Fruit fly (Drosophila melanogaster) whole organism, prepupa: Measurements from ENCODE around the gene pyd.
A peak's percentile ranks its signal among the peaks of the same experiment; 100 is the strongest.

Experiments
- Blimp-1 ChIP-seq: fragments of 200-800 bp; sonication (Bioruptor generic); optimal IDR thresholded peaks from 3 replicates; lab custom pipeline; 2017; ENCODE audit warnings: missing biosample characterization, missing genetic modification characterization, mild to moderate bottlenecking, moderate library complexity, missing genetic modification reagents
- CG10631 ChIP-seq: fragments of 200-800 bp; sonication (Bioruptor generic); optimal IDR thresholded peaks from 2 replicates; lab custom pipeline; 2016; ENCODE audit warnings: missing biosample characterization, missing genetic modification characterization
- CG10669 ChIP-seq: fragments of 200-800 bp; sonication (Bioruptor generic); optimal IDR thresholded peaks from 3 replicates; lab custom pipeline; 2018; ENCODE audit warnings: missing biosample characterization, mild to moderate bottlenecking, missing genetic modification characterization, moderate library complexity
- CG11294 ChIP-seq: fragments of 200-800 bp; sonication (Bioruptor generic); IDR thresholded peaks from 2 replicates; pipeline ENCODE4 v1.3.6; 2022; ENCODE audit warnings: missing biosample characterization, missing genetic modification characterization
- CG11762 ChIP-seq: fragments of 200-800 bp; sonication (Bioruptor generic); optimal IDR thresholded peaks from 3 replicates; lab custom pipeline; 2016; ENCODE audit warnings: missing biosample characterization, missing genetic modification characterization; ENCODE audit not compliant: insufficient read depth
- CG11902 ChIP-seq: fragments of 200-800 bp; sonication (Bioruptor generic); optimal IDR thresholded peaks from 3 replicates; lab custom pipeline; 2016; ENCODE audit warnings: missing biosample characterization, missing genetic modification characterization
- CG1621 ChIP-seq: fragments of 200-800 bp; sonication (Bioruptor generic); optimal IDR thresholded peaks from 3 replicates; lab custom pipeline; 2018; ENCODE audit warnings: missing biosample characterization, mild to moderate bottlenecking, missing genetic modification characterization
- CG3032 ChIP-seq: fragments of 200-800 bp; optimal IDR thresholded peaks from 2 replicates; lab custom pipeline; 2019; ENCODE audit warnings: missing biosample characterization, mild to moderate bottlenecking, missing genetic modification characterization, moderate library complexity
- CG31627 ChIP-seq: fragments of 200-800 bp; sonication (Bioruptor generic); optimal IDR thresholded peaks from 3 replicates; lab custom pipeline; 2016; ENCODE audit warnings: missing biosample characterization, missing genetic modification characterization
- CG32006 ChIP-seq: fragments of 200-800 bp; sonication (Bioruptor generic); optimal IDR thresholded peaks from 3 replicates; lab custom pipeline; 2017; ENCODE audit warnings: missing biosample characterization, mild to moderate bottlenecking, missing genetic modification characterization
- CG34406 ChIP-seq: fragments of 200-800 bp; sonication (Bioruptor generic); optimal IDR thresholded peaks from 3 replicates; lab custom pipeline; 2016; ENCODE audit warnings: missing biosample characterization, missing genetic modification characterization
- CG3919 ChIP-seq: fragments of 200-800 bp; sonication (Bioruptor generic); optimal IDR thresholded peaks from 3 replicates; lab custom pipeline; 2016; ENCODE audit warnings: missing biosample characterization, missing genetic modification characterization
- CG4318 ChIP-seq: fragments of 200-800 bp; sonication (Bioruptor generic); optimal IDR thresholded peaks from 3 replicates; lab custom pipeline; 2017; ENCODE audit warnings: missing biosample characterization, mild to moderate bottlenecking, missing genetic modification characterization
- CG6163 ChIP-seq: fragments of 200-800 bp; sonication (Bioruptor generic); IDR thresholded peaks from 3 replicates; pipeline ENCODE4 v1.3.6; 2022; ENCODE audit warnings: missing biosample characterization, missing genetic modification characterization
- CG6276 ChIP-seq: fragments of 200-800 bp; sonication (Bioruptor generic); optimal IDR thresholded peaks from 2 replicates; lab custom pipeline; 2017; ENCODE audit warnings: missing biosample characterization, mild to moderate bottlenecking, missing genetic modification characterization
- CG6792 ChIP-seq: fragments of 200-800 bp; sonication (Bioruptor generic); optimal IDR thresholded peaks from 3 replicates; lab custom pipeline; 2016; ENCODE audit warnings: missing biosample characterization, missing genetic modification characterization
- CG6808 ChIP-seq: fragments of 200-800 bp; sonication (Bioruptor generic); optimal IDR thresholded peaks from 3 replicates; lab custom pipeline; 2017; ENCODE audit warnings: missing biosample characterization, missing genetic modification characterization, mild to moderate bottlenecking, moderate library complexity, missing genetic modification reagents
- CG6854 ChIP-seq: fragments of 200-800 bp; sonication (Bioruptor generic); optimal IDR thresholded peaks from 2 replicates; lab custom pipeline; 2017; ENCODE audit warnings: missing biosample characterization, mild to moderate bottlenecking, missing genetic modification characterization
- CG7368 ChIP-seq: fragments of 200-800 bp; sonication (Bioruptor generic); optimal IDR thresholded peaks from 3 replicates; lab custom pipeline; 2016; ENCODE audit warnings: missing biosample characterization, missing genetic modification characterization
- CG8119 ChIP-seq: fragments of 200-800 bp; sonication (Bioruptor generic); IDR thresholded peaks from 3 replicates; pipeline ENCODE4 v1.3.6; 2022; ENCODE audit warnings: missing biosample characterization, missing genetic modification characterization
- CG8319 ChIP-seq: fragments of 200-800 bp; sonication (Bioruptor generic); optimal IDR thresholded peaks from 3 replicates; lab custom pipeline; 2016; ENCODE audit warnings: missing biosample characterization, missing genetic modification characterization
- CG9139 ChIP-seq: fragments of 200-800 bp; sonication (Bioruptor generic); optimal IDR thresholded peaks from 3 replicates; lab custom pipeline; 2017; ENCODE audit warnings: missing biosample characterization, mild to moderate bottlenecking, missing genetic modification characterization
- Eip75B ChIP-seq: fragments of 200-800 bp; sonication (Bioruptor generic); optimal IDR thresholded peaks from 3 replicates; lab custom pipeline; 2016; ENCODE audit warnings: missing biosample characterization, missing genetic modification characterization
- Eip93F ChIP-seq: fragments of 200-800 bp; sonication (Bioruptor generic); optimal IDR thresholded peaks from 2 replicates; lab custom pipeline; 2016; ENCODE audit warnings: missing biosample characterization, mild to moderate bottlenecking, missing genetic modification characterization
- Ets21C ChIP-seq: fragments of 200-800 bp; sonication (Bioruptor generic); optimal IDR thresholded peaks from 3 replicates; lab custom pipeline; 2016; ENCODE audit warnings: missing biosample characterization, missing genetic modification characterization
- Ets96B ChIP-seq: fragments of 200-800 bp; optimal IDR thresholded peaks from 2 replicates; lab custom pipeline; 2019; ENCODE audit warnings: missing biosample characterization, mild to moderate bottlenecking, missing genetic modification characterization, moderate library complexity
- Lpt ChIP-seq: fragments of 200-800 bp; sonication (Bioruptor generic); optimal IDR thresholded peaks from 3 replicates; lab custom pipeline; 2016; ENCODE audit warnings: missing biosample characterization, missing genetic modification characterization
- OdsH ChIP-seq: fragments of 200-800 bp; sonication (Bioruptor generic); optimal IDR thresholded peaks from 3 replicates; lab custom pipeline; 2016; ENCODE audit warnings: missing biosample characterization, missing genetic modification characterization
- Sox102F ChIP-seq: fragments of 200-800 bp; sonication (Bioruptor generic); optimal IDR thresholded peaks from 2 replicates; lab custom pipeline; 2016; ENCODE audit warnings: missing biosample characterization, mild to moderate bottlenecking, missing genetic modification characterization
- Sox14 ChIP-seq: fragments of 200-800 bp; sonication (Bioruptor generic); optimal IDR thresholded peaks from 3 replicates; lab custom pipeline; 2016; ENCODE audit warnings: missing biosample characterization, missing genetic modification characterization
- Sox15 ChIP-seq: fragments of 200-800 bp; sonication (Bioruptor generic); optimal IDR thresholded peaks from 3 replicates; lab custom pipeline; 2016; ENCODE audit warnings: missing biosample characterization, missing genetic modification characterization
- achi ChIP-seq: fragments of 200-800 bp; sonication (Bioruptor generic); optimal IDR thresholded peaks from 3 replicates; lab custom pipeline; 2016; ENCODE audit warnings: missing biosample characterization, missing genetic modification characterization
- acj6 ChIP-seq: fragments of 200-800 bp; sonication (Bioruptor generic); optimal IDR thresholded peaks from 3 replicates; lab custom pipeline; 2016; ENCODE audit warnings: missing biosample characterization, missing genetic modification characterization
- cyc ChIP-seq: fragments of 200-800 bp; sonication (Bioruptor generic); optimal IDR thresholded peaks from 3 replicates; lab custom pipeline; 2016; ENCODE audit warnings: missing biosample characterization, missing genetic modification characterization
- dsx ChIP-seq: fragments of 200-800 bp; optimal IDR thresholded peaks from 3 replicates; lab custom pipeline; 2019; ENCODE audit warnings: missing biosample characterization, mild to moderate bottlenecking, missing genetic modification characterization, moderate library complexity; ENCODE audit not compliant: poor library complexity, severe bottlenecking
- eg ChIP-seq: fragments of 200-800 bp; sonication (Bioruptor generic); IDR thresholded peaks from 3 replicates; pipeline ENCODE4 v1.3.6; 2022; ENCODE audit warnings: missing biosample characterization, missing genetic modification characterization
- fd59A ChIP-seq: fragments of 200-800 bp; sonication (Bioruptor generic); optimal IDR thresholded peaks from 2 replicates; lab custom pipeline; 2017; ENCODE audit warnings: missing biosample characterization, mild to moderate bottlenecking, missing genetic modification characterization, missing genetic modification reagents
- fd85E ChIP-seq: fragments of 200-800 bp; sonication (Bioruptor generic); optimal IDR thresholded peaks from 3 replicates; lab custom pipeline; 2016; ENCODE audit warnings: missing biosample characterization, missing genetic modification characterization
- fkh ChIP-seq: fragments of 200-800 bp; sonication (Bioruptor generic); optimal IDR thresholded peaks from 3 replicates; lab custom pipeline; 2017; ENCODE audit warnings: missing biosample characterization, mild to moderate bottlenecking, missing genetic modification characterization, moderate library complexity
- lz ChIP-seq: fragments of 200-800 bp; sonication (Bioruptor generic); optimal IDR thresholded peaks from 3 replicates; lab custom pipeline; 2016; ENCODE audit warnings: missing biosample characterization, missing genetic modification characterization
- net ChIP-seq: fragments of 200-800 bp; sonication (Bioruptor generic); optimal IDR thresholded peaks from 3 replicates; lab custom pipeline; 2016; ENCODE audit warnings: missing biosample characterization, missing genetic modification characterization
- pdm3 ChIP-seq: fragments of 200-800 bp; sonication (Bioruptor generic); optimal IDR thresholded peaks from 3 replicates; lab custom pipeline; 2016; ENCODE audit warnings: missing biosample characterization, missing genetic modification characterization
- spab ChIP-seq: fragments of 200-800 bp; sonication (Bioruptor generic); optimal IDR thresholded peaks from 2 replicates; lab custom pipeline; 2017; ENCODE audit warnings: missing biosample characterization, mild to moderate bottlenecking, missing genetic modification characterization, missing genetic modification reagents
- ss ChIP-seq, 2 experiments: fragments of 200-800 bp; sonication (Bioruptor generic); optimal IDR thresholded peaks; 2 replicates in 1 of 2; 3 replicates in 1 of 2; lab custom pipeline; 2017 to 2018; ENCODE audit warnings: mild to moderate bottlenecking in 2 of 2, missing biosample characterization in 2 of 2, missing genetic modification characterization in 2 of 2, moderate library complexity in 1 of 2
- svp ChIP-seq: fragments of 200-800 bp; sonication (Bioruptor generic); peaks from one replicate; lab custom pipeline; 2016; ENCODE audit warnings: missing biosample characterization, missing genetic modification characterization
- vri ChIP-seq: fragments of 200-800 bp; sonication (Bioruptor generic); optimal IDR thresholded peaks from 3 replicates; lab custom pipeline; 2016; ENCODE audit warnings: missing biosample characterization, mild to moderate bottlenecking, missing genetic modification characterization

The pyd gene

dm6 chr3R:8854619-8855206 is 77.0 kb downstream of the pyd start:
- TF ChIP-seq CG3919 (GFP tag; lab: Kevin White, UChicago), result peak; percentile 4
- peak; percentile 16 for TF ChIP-seq fkh (GFP tag; lab: Kevin White, UChicago)
- peak; percentile 50 for TF ChIP-seq Eip93F (GFP tag; lab: Kevin White, UChicago)
- peak; percentile 17 for TF ChIP-seq svp
- TF ChIP-seq fd85E (GFP tag; lab: Kevin White, UChicago), result no peak
- no peak for TF ChIP-seq Eip75B (GFP tag; lab: Kevin White, UChicago)
- no peak for TF ChIP-seq CG3032 (tag; lab: Kevin White, UChicago)
- peak; percentile 55 for TF ChIP-seq Ets96B
- peak; percentile 48 for TF ChIP-seq spab
- no peak for TF ChIP-seq CG11902 (GFP tag; lab: Kevin White, UChicago)
- peak; percentile 67; the same call in 2 of the 3 replicates for TF ChIP-seq CG6163
- TF ChIP-seq dsx (GFP tag; lab: Kevin White, UChicago), result peak; percentile 54
- peak; percentile 4 for TF ChIP-seq net
- TF ChIP-seq CG1621, result peak; percentile 42
- TF ChIP-seq CG10631 (GFP tag; lab: Kevin White, UChicago), result no peak
- TF ChIP-seq Lpt, result peak; percentile 21
- no peak for TF ChIP-seq CG6276 (GFP tag; lab: Kevin White, UChicago)
- TF ChIP-seq eg, result peak; percentile 45; the same call in 1 of the 3 replicates
- no peak for TF ChIP-seq Ets21C (GFP tag; lab: Kevin White, UChicago)
- peak; percentile 79 to 84 for TF ChIP-seq ss (GFP tag; optimal IDR thresholded peaks at IDR 0.05; lab: Kevin White, UChicago)
- TF ChIP-seq CG10669, result peak; percentile 15
- TF ChIP-seq Blimp-1 (GFP tag; lab: Kevin White, UChicago), result peak; percentile 88
- TF ChIP-seq CG8119 (GFP tag; lab: Robert Waterston, UW), result peak; percentile 30; the same call in 1 of the 3 replicates
- peak; percentile 26 for TF ChIP-seq Sox102F
- peak; percentile 65 for TF ChIP-seq CG9139 (GFP tag; lab: Kevin White, UChicago)
- TF ChIP-seq CG6808 (GFP tag; lab: Kevin White, UChicago), result peak; percentile 83
- TF ChIP-seq, all 60 proteins: peak for 19

DNA sequence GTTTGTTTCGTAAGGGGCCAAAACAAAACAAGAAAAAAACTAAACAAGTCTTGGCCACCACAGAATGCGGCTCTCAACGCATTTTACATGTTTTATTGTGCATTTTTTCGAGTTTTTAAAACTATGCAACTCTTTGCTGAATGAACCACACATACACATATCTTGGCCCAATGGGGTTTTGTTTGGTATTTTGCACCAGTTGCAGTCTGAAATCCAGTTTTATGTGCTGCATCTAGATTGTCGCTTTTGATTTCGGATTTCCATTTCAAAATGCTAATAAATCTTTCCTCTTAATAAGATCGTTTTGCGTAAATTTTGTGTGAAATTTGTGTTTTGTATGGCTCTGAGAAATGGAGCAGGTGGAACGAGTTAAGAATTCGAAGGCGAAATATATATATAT is 78.0 kb downstream of the pyd start:
- no peak for TF ChIP-seq spab

- no peak for TF ChIP-seq Ets96B
- peak; percentile 77 for TF ChIP-seq svp
- peak; percentile 16 for TF ChIP-seq achi (GFP tag; lab: Kevin White, UChicago)
- no peak for TF ChIP-seq Eip93F (GFP tag; lab: Kevin White, UChicago)
- TF ChIP-seq lz, result peak; percentile 42
- TF ChIP-seq CG32006, result peak; percentile 31
- TF ChIP-seq Ets21C (GFP tag; lab: Kevin White, UChicago), result peak; percentile 10
- TF ChIP-seq CG11762 (GFP tag; lab: Kevin White, UChicago), result no peak
- no peak for TF ChIP-seq CG11294
- peak; percentile 54 for TF ChIP-seq cyc (GFP tag; lab: Kevin White, UChicago)
- peak; percentile 5 for TF ChIP-seq acj6
- TF ChIP-seq CG9139 (GFP tag; lab: Kevin White, UChicago), result no peak
- TF ChIP-seq net, result no peak
- TF ChIP-seq CG34406, result peak; percentile 5
- peak; percentile 25 for TF ChIP-seq CG3919 (GFP tag; lab: Kevin White, UChicago)
- no peak for TF ChIP-seq CG11902 (GFP tag; lab: Kevin White, UChicago)
- no peak for TF ChIP-seq Sox15 (GFP tag; lab: Kevin White, UChicago)
- TF ChIP-seq dsx (GFP tag; lab: Kevin White, UChicago), result no peak
- peak; percentile 20 for TF ChIP-seq pdm3 (GFP tag; lab: Kevin White, UChicago)
- TF ChIP-seq Sox14 (GFP tag; lab: Kevin White, UChicago), result no peak
- peak; percentile 37 for TF ChIP-seq CG6792 (GFP tag; lab: Kevin White, UChicago)
- TF ChIP-seq CG10669, result no peak
- TF ChIP-seq ss (GFP tag; optimal IDR thresholded peaks at IDR 0.05; lab: Kevin White, UChicago), result no peak
- no peak for TF ChIP-seq fd59A
- TF ChIP-seq CG6163, result no peak
- TF ChIP-seq vri, result peak; percentile 28
- TF ChIP-seq CG8319, result no peak
- peak; percentile 33 for TF ChIP-seq Eip75B (GFP tag; lab: Kevin White, UChicago)
- TF ChIP-seq CG7368 (GFP tag; lab: Kevin White, UChicago), result no peak
- no peak for TF ChIP-seq CG4318 (GFP tag; lab: Kevin White, UChicago)
- TF ChIP-seq OdsH (GFP tag; lab: Kevin White, UChicago), result peak; percentile 35
- TF ChIP-seq CG6854 (GFP tag; lab: Kevin White, UChicago), result no peak
- TF ChIP-seq CG31627 (GFP tag; lab: Kevin White, UChicago), result peak; percentile 57
Observed at dm6 chr3R:8853197-8853596, 78.5 kb downstream of the pyd start.
